Fruit fly (Drosophila melanogaster): Measurements from ENCODE around the gene CG15169.

Gene CG15169

dm6 chr2L:19041590-19041989 lies 50.8 kb downstream of the CG15169 start, which contains the start of gene Catsup (continued):
- TF ChIP-seq Abd-B (GFP tag; optimal IDR thresholded peaks at IDR 0.05) (no peak), CG1024 (GFP tag; IDR thresholded peaks at IDR 0.05) (no peak), nerfin-2 (GFP tag; IDR thresholded peaks at IDR 0.05; ENCODE audit: partially characterized antibody) (peak; percentile 56; the same call in 1 of the 2 replicates), CG7786 (GFP tag; optimal IDR thresholded peaks at IDR 0.05) (no peak), Fer1 (GFP tag; optimal IDR thresholded peaks at IDR 0.05) (no peak), CG15073 (GFP tag; optimal IDR thresholded peaks at IDR 0.05) (no peak), CG9437 (GFP tag; optimal IDR thresholded peaks at IDR 0.05) (peak; percentile 21), ssp (GFP tag; IDR thresholded peaks at IDR 0.05) (peak; percentile 74), jing (GFP tag; optimal IDR thresholded peaks at IDR 0.05) (no peak), CG7745 (tag; optimal IDR thresholded peaks at IDR 0.05) (no peak), gem (tag; optimal IDR thresholded peaks at IDR 0.05) (no peak), Camta (GFP tag; optimal IDR thresholded peaks at IDR 0.05) (no peak), CG17568 (GFP tag; optimal IDR thresholded peaks at IDR 0.05) (no peak), tap (tag; optimal IDR thresholded peaks at IDR 0.05) (no peak), Myb (GFP tag; optimal IDR thresholded peaks at IDR 0.05) (peak; percentile 46), YL-1 (GFP tag; optimal IDR thresholded peaks at IDR 0.05) (peak; percentile 52), lola (GFP tag; optimal IDR thresholded peaks at IDR 0.05) (no peak), kah (GFP tag; optimal IDR thresholded peaks at IDR 0.05) (no peak), chn (GFP tag; optimal IDR thresholded peaks at IDR 0.05) (no peak), CG4617 (GFP tag; optimal IDR thresholded peaks at IDR 0.05; ENCODE audit: borderline replicate concordance) (peak; percentile 17), CG4730 (GFP tag; IDR thresholded peaks at IDR 0.05) (no peak), Awh (GFP tag; IDR thresholded peaks at IDR 0.05) (no peak), tin (GFP tag; optimal IDR thresholded peaks at IDR 0.05) (no peak), Fer3 (tag; optimal IDR thresholded peaks at IDR 0.05) (no peak), Ets97D (GFP tag; optimal IDR thresholded peaks at IDR 0.05) (no peak), CG6654 (GFP tag; optimal IDR thresholded peaks at IDR 0.05) (no peak), CG3847 (GFP tag; IDR thresholded peaks at IDR 0.05) (no peak), wdn (GFP tag; IDR thresholded peaks at IDR 0.05) (no peak), Atf-2 (GFP tag; optimal IDR thresholded peaks at IDR 0.05) (no peak), Sry-β (GFP tag; optimal IDR thresholded peaks at IDR 0.05) (no peak), zf30C (GFP tag; optimal IDR thresholded peaks at IDR 0.05) (no peak), Dll (GFP tag; IDR thresholded peaks at IDR 0.05; ENCODE audit: partially characterized antibody) (peak; percentile 85), Dref (GFP tag; IDR thresholded peaks at IDR 0.05) (peak; percentile 69), nmo (GFP tag; optimal IDR thresholded peaks at IDR 0.05) (no peak), Mad (GFP tag; optimal IDR thresholded peaks at IDR 0.05) (no peak), CG2116 (GFP tag; optimal IDR thresholded peaks at IDR 0.05) (peak; percentile 74), mam (GFP tag; optimal IDR thresholded peaks at IDR 0.05) (no peak), otp (GFP tag; IDR thresholded peaks at IDR 0.05) (no peak), Oli (tag; optimal IDR thresholded peaks at IDR 0.05) (no peak), dmrt99B (tag; optimal IDR thresholded peaks at IDR 0.05) (no peak), lab (GFP tag; optimal IDR thresholded peaks at IDR 0.05) (no peak), CG14860 (GFP tag; IDR thresholded peaks at IDR 0.05; ENCODE audit: partially characterized antibody) (peak; percentile 47; the same call in 2 of the 3 replicates), prd (optimal IDR thresholded peaks at IDR 0.05) (no peak), prd (GFP tag; IDR thresholded peaks at IDR 0.05) (no peak), E2f1 (GFP tag; IDR thresholded peaks at IDR 0.05) (no peak)

Data from whole organism, embryonic.